Worm (Caenorhabditis elegans): Measurements from ENCODE around the gene cit-1.1.

Gene cit-1.1

DNA sequence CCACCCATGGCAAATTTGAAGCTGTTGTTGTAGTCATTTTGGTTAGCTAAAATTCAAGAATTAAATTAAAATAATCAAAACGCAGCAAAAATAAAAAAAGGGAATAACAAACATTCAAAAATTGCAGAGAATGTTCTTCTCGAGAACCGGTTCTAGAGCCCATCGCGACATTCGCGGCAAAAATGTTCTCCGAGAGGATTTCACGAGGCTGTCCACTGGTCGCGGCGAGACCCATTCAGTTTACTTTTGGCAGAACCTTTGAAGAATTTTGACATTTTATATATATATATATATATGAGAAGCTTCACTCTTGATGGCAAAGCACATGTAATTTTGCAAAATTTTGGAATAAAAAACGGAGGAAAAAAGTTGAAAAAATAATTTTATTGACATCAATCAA is 19.9 kb upstream of the cit-1.1 start, which contains the start of gene F44B9.8:
Gene F44B9.8 (minus strand): TSS at position 163 of the 400 bp plus-strand sequence.
- TF ChIP-seq snpc-4 (tag; optimal IDR thresholded peaks at IDR 0.05) = no peak
- peak; percentile 17 for TF ChIP-seq pha-4 (tag; optimal IDR thresholded peaks at IDR 0.05)
- TF ChIP-seq lsy-2 (tag; optimal IDR thresholded peaks at IDR 0.05) = peak; percentile 39
- no peak for TF ChIP-seq elt-1 (tag; optimal IDR thresholded peaks at IDR 0.05; ENCODE audit: borderline replicate concordance, insufficient read depth)
- no peak for TF ChIP-seq ham-2 (GFP tag; optimal IDR thresholded peaks at IDR 0.05)
- TF ChIP-seq cnd-1 (tag; optimal IDR thresholded peaks at IDR 0.05) = no peak
- TF ChIP-seq nhr-237 (tag; optimal IDR thresholded peaks at IDR 0.05) = peak; percentile 31
- no peak for TF ChIP-seq ztf-11 (tag; optimal IDR thresholded peaks at IDR 0.05)

DNA sequence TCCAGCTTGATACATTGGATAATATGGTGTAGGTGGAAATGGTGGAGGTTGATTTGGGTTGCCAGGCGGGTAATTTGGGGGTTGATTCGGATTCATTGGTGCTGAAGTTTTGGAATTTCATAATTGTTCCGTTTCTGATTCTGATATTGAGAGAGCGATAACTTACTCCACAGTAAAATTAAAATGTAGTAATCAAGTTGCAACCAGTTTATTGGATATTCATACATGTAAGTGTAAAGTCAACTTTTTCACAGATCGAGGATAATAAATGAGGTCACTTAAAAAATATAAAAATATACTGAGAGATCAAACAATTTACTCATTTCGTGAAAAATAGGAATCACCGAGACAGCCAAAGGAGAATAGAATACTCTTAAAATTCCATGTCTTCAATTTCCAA is 18.3 kb upstream of the cit-1.1 start, which contains the start of gene mdt-30:
Gene mdt-30 (minus strand): TSS at position 101 of the 400 bp plus-strand sequence.
- TF ChIP-seq mls-2 (tag; optimal IDR thresholded peaks at IDR 0.05) = no peak
- TF ChIP-seq unc-62 (GFP tag; optimal IDR thresholded peaks at IDR 0.05) = no peak
- TF ChIP-seq ham-2 (GFP tag; optimal IDR thresholded peaks at IDR 0.05) = no peak
- TF ChIP-seq flh-1 (GFP tag; optimal IDR thresholded peaks at IDR 0.05) = no peak
- no peak for TF ChIP-seq elt-1 (tag; optimal IDR thresholded peaks at IDR 0.05; ENCODE audit: borderline replicate concordance, insufficient read depth)
- no peak for TF ChIP-seq zip-8 (tag; optimal IDR thresholded peaks at IDR 0.05)
- TF ChIP-seq ces-1 (GFP tag; optimal IDR thresholded peaks at IDR 0.05) = no peak
- no peak for TF ChIP-seq cnd-1 (tag; optimal IDR thresholded peaks at IDR 0.05)
- no peak for TF ChIP-seq lsy-2 (tag; optimal IDR thresholded peaks at IDR 0.05)
- TF ChIP-seq unc-120 (tag; optimal IDR thresholded peaks at IDR 0.05; ENCODE audit: poor library complexity, severe bottlenecking) = no peak
- TF ChIP-seq nhr-237 (tag; optimal IDR thresholded peaks at IDR 0.05) = no peak
- no peak for TF ChIP-seq ceh-43 (GFP tag; optimal IDR thresholded peaks at IDR 0.05)
- TF ChIP-seq mab-5 (tag; optimal IDR thresholded peaks at IDR 0.05) = no peak
- TF ChIP-seq ceh-39 (tag; optimal IDR thresholded peaks at IDR 0.05) = no peak
- TF ChIP-seq blmp-1 (tag; optimal IDR thresholded peaks at IDR 0.05) = no peak
- TF ChIP-seq nhr-28 (tag; optimal IDR thresholded peaks at IDR 0.05) = no peak
- TF ChIP-seq hlh-1 (tag; optimal IDR thresholded peaks at IDR 0.05) = no peak
- no peak for TF ChIP-seq mep-1 (tag; optimal IDR thresholded peaks at IDR 0.05)

DNA sequence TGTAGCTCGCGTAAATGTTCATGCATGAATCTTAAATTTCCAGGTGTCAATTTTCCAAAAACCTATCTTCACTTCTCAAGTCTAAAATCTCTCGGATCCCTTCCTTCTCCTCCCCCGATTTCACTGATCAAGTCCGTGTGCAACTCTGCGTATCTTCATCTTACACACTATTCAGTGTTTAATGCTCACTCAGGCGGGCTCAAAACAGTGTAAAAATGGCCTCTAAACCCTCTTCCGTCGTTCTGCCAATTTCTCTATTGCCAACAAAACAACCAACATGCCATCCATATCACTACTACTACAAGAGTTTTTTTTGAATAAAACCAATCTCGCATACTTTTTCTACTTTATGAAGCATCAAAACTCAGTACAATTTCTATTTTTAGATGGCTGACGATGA is 12.5 kb upstream of the cit-1.1 start, which contains the start of gene F44B9.2:
Gene F44B9.2 (plus strand): TSS at position 387 of the 400 bp plus-strand sequence.
- TF ChIP-seq hlh-1 (tag; optimal IDR thresholded peaks at IDR 0.05) (peak; percentile 17), sptf-1 (tag; optimal IDR thresholded peaks at IDR 0.05) (no peak), unc-120 (tag; optimal IDR thresholded peaks at IDR 0.05; ENCODE audit: poor library complexity, severe bottlenecking) (peak; percentile 75)

DNA sequence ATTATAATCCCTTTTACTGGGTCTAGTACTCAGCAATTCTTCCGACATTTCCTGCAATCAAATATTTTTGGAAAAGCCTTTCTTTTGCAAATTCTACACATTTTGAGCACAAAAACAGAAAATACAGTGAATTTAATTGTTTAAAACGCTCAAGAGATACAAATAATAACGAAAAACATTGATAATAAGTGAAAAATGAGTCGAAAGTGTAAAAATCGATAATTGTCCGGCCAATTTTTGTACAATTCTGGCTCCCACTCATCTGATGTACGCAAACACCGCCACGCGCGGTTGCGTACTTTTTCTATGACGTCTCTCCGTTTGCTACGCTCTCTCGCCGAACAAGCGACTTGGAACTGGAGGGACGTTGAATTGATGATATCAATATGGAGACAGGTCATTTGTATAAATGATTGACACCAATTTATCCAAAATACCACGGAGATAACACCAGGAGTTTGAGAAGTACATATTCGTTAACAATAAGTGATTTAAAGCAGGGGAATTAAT is 11.3 kb upstream of the cit-1.1 start, which contains the start of gene lin-36:
Gene lin-36 (minus strand): TSS at position 51 of the 510 bp plus-strand sequence.
- TF ChIP-seq drap-1 (GFP tag; optimal IDR thresholded peaks at IDR 0.05) (peak; percentile 43), elt-3 (tag; optimal IDR thresholded peaks at IDR 0.05) (peak; percentile 32), tbx-8 (GFP tag; optimal IDR thresholded peaks at IDR 0.05) (no peak), unc-39 (tag; optimal IDR thresholded peaks at IDR 0.05) (no peak), ces-1 (GFP tag; optimal IDR thresholded peaks at IDR 0.05) (no peak), elt-1 (tag; optimal IDR thresholded peaks at IDR 0.05; ENCODE audit: borderline replicate concordance, insufficient read depth) (peak; percentile 47), unc-62 (GFP tag; optimal IDR thresholded peaks at IDR 0.05) (peak; percentile 97), lin-13 (tag; optimal IDR thresholded peaks at IDR 0.05) (peak; percentile 86), M03D4.4 (tag; optimal IDR thresholded peaks at IDR 0.05) (peak; percentile 56), sem-2 (GFP tag; optimal IDR thresholded peaks at IDR 0.05) (no peak), ham-2 (GFP tag; optimal IDR thresholded peaks at IDR 0.05) (peak; percentile 53), mep-1 (tag; optimal IDR thresholded peaks at IDR 0.05) (peak; percentile 87), ceh-43 (GFP tag; optimal IDR thresholded peaks at IDR 0.05) (peak; percentile 24), nhr-76 (tag; optimal IDR thresholded peaks at IDR 0.05) (no peak), nhr-2 (tag; optimal IDR thresholded peaks at IDR 0.05) (peak; percentile 36), zip-8 (tag; optimal IDR thresholded peaks at IDR 0.05) (no peak), sptf-1 (tag; optimal IDR thresholded peaks at IDR 0.05) (peak; percentile 44), ztf-11 (tag; optimal IDR thresholded peaks at IDR 0.05) (no peak), cnd-1 (tag; optimal IDR thresholded peaks at IDR 0.05) (no peak), nhr-237 (tag; optimal IDR thresholded peaks at IDR 0.05) (peak; percentile 70), hlh-1 (tag; optimal IDR thresholded peaks at IDR 0.05) (peak; percentile 14), mls-2 (tag; optimal IDR thresholded peaks at IDR 0.05) (peak; percentile 59), blmp-1 (tag; optimal IDR thresholded peaks at IDR 0.05) (no peak), flh-1 (GFP tag; optimal IDR thresholded peaks at IDR 0.05) (no peak), mab-5 (tag; optimal IDR thresholded peaks at IDR 0.05) (no peak), lin-32 (GFP tag; optimal IDR thresholded peaks at IDR 0.05) (no peak), pha-4 (tag; optimal IDR thresholded peaks at IDR 0.05) (peak; percentile 54), snpc-4 (tag; optimal IDR thresholded peaks at IDR 0.05) (no peak), lsy-2 (tag; optimal IDR thresholded peaks at IDR 0.05) (peak; percentile 79), unc-120 (tag; optimal IDR thresholded peaks at IDR 0.05; ENCODE audit: poor library complexity, severe bottlenecking) (peak; percentile 90), nhr-28 (tag; optimal IDR thresholded peaks at IDR 0.05) (no peak), ceh-39 (tag; optimal IDR thresholded peaks at IDR 0.05) (peak; percentile 97), nhr-12 (tag; optimal IDR thresholded peaks at IDR 0.05) (no peak), bed-3 (GFP tag; optimal IDR thresholded peaks at IDR 0.05) (no peak), ceh-83 (GFP tag; optimal IDR thresholded peaks at IDR 0.05) (no peak)

Measured in whole organism, mixed stage, embryonic.